Worm (Caenorhabditis elegans): ENCODE data around the gene C39B5.5.

The C39B5.5 gene

ce11 chrIII:2224478-2224877 is 16.5 kb downstream of the C39B5.5 start, which contains the start of gene fbxa-38:
Gene fbxa-38, plus strand, starts transcription at chrIII:2224672.
- no peak for TF ChIP-seq peb-1 (tag; optimal IDR thresholded peaks at IDR 0.05)
- TF ChIP-seq fos-1 (tag; optimal IDR thresholded peaks at IDR 0.05) = peak; percentile 18

- TF ChIP-seq nhr-237 (tag; optimal IDR thresholded peaks at IDR 0.05) (no peak), elt-1 (tag; optimal IDR thresholded peaks at IDR 0.05) (no peak), aly-2 (tag; optimal IDR thresholded peaks at IDR 0.05) (no peak), ceh-16 (tag; optimal IDR thresholded peaks at IDR 0.05) (no peak), unc-62 (GFP tag; optimal IDR thresholded peaks at IDR 0.05) (no peak)
Measured at ce11 chrIII:2227407-2227806, 19.4 kb downstream of the C39B5.5 start, which contains the start of gene fbxa-62. Gene fbxa-62, plus strand, starts transcription at chrIII:2227707.

- TF ChIP-seq sma-9 (GFP tag; optimal IDR thresholded peaks at IDR 0.05) = no peak
- TF ChIP-seq sma-9 (tag; optimal IDR thresholded peaks at IDR 0.05) = no peak
- TF ChIP-seq peb-1 (tag; optimal IDR thresholded peaks at IDR 0.05) = no peak
- TF ChIP-seq Y55F3AM.14 (GFP tag; optimal IDR thresholded peaks at IDR 0.05) = no peak
Measured at ce11 chrIII:2232360-2232759, 24.4 kb downstream of the C39B5.5 start, which contains the start of gene fbxa-47. Gene fbxa-47, minus strand, starts transcription at chrIII:2232460.

ce11 chrIII:2233399-2233798 is 25.4 kb downstream of the C39B5.5 start:
- no peak for TF ChIP-seq C34F6.9 (tag; optimal IDR thresholded peaks at IDR 0.05)
- no peak for TF ChIP-seq sem-4 (tag; optimal IDR thresholded peaks at IDR 0.05)
- TF ChIP-seq lin-39 (tag; optimal IDR thresholded peaks at IDR 0.05) = no peak
- TF ChIP-seq R02D3.7 (tag; optimal IDR thresholded peaks at IDR 0.05) = no peak
- TF ChIP-seq alr-1 (tag; optimal IDR thresholded peaks at IDR 0.05) = no peak
- TF ChIP-seq snpc-4 (tag; optimal IDR thresholded peaks at IDR 0.05) = no peak
- no peak for TF ChIP-seq lin-13 (GFP tag; optimal IDR thresholded peaks at IDR 0.05)
- TF ChIP-seq blmp-1 (tag; optimal IDR thresholded peaks at IDR 0.05; ENCODE audit: insufficient read depth) = no peak
- no peak for TF ChIP-seq gmeb-1 (tag; optimal IDR thresholded peaks at IDR 0.05)

- no peak for TF ChIP-seq blmp-1 (tag; optimal IDR thresholded peaks at IDR 0.05; ENCODE audit: insufficient read depth)
- TF ChIP-seq snpc-4 (tag; optimal IDR thresholded peaks at IDR 0.05) = no peak
- no peak for TF ChIP-seq F13H6.1 (tag; optimal IDR thresholded peaks at IDR 0.05)
- TF ChIP-seq unc-39 (tag; optimal IDR thresholded peaks at IDR 0.05) = no peak
- TF ChIP-seq sem-4 (tag; optimal IDR thresholded peaks at IDR 0.05) = no peak
- TF ChIP-seq mbf-1 (tag; optimal IDR thresholded peaks at IDR 0.05) = no peak
- TF ChIP-seq elt-1 (tag; optimal IDR thresholded peaks at IDR 0.05) = no peak
- TF ChIP-seq egl-27 (tag; optimal IDR thresholded peaks at IDR 0.05) = no peak
- TF ChIP-seq crh-2 (tag; optimal IDR thresholded peaks at IDR 0.05) = no peak
- TF ChIP-seq nhr-25 (tag; optimal IDR thresholded peaks at IDR 0.05) = no peak
- no peak for TF ChIP-seq unc-62 (GFP tag; optimal IDR thresholded peaks at IDR 0.05)
- TF ChIP-seq ceh-16 (tag; optimal IDR thresholded peaks at IDR 0.05) = no peak
- TF ChIP-seq nhr-23 (tag; optimal IDR thresholded peaks at IDR 0.05) = no peak
- TF ChIP-seq nhr-6 (tag; optimal IDR thresholded peaks at IDR 0.05) = no peak
- TF ChIP-seq skn-1 (tag; optimal IDR thresholded peaks at IDR 0.05) = no peak
Measured at ce11 chrIII:2234192-2234934, 26.4 kb downstream of the C39B5.5 start, which contains the start of gene C39B5.2. Gene C39B5.2, plus strand, starts transcription at chrIII:2234884.

ce11 chrIII:2239587-2240144 is 31.7 kb downstream of the C39B5.5 start, which contains the start of gene C39B5.10:
Gene C39B5.10, minus strand, starts transcription at chrIII:2239637.
- TF ChIP-seq unc-55 (GFP tag; optimal IDR thresholded peaks at IDR 0.05) = no peak
- TF ChIP-seq fos-1 (tag; optimal IDR thresholded peaks at IDR 0.05) = peak; percentile 89

- TF ChIP-seq lsy-2 (tag; optimal IDR thresholded peaks at IDR 0.05) (no peak), elt-3 (tag; optimal IDR thresholded peaks at IDR 0.05) (no peak), ama-1 (optimal IDR thresholded peaks at IDR 0.05) (no peak), fos-1 (tag; optimal IDR thresholded peaks at IDR 0.05) (no peak)
Measured at ce11 chrIII:2240471-2240870, 32.5 kb downstream of the C39B5.5 start, which contains the start of gene srz-56. Gene srz-56, plus strand, starts transcription at chrIII:2240771.
